Worm (Caenorhabditis elegans): ENCODE measurements around the gene Y26G10.6.

DNA sequence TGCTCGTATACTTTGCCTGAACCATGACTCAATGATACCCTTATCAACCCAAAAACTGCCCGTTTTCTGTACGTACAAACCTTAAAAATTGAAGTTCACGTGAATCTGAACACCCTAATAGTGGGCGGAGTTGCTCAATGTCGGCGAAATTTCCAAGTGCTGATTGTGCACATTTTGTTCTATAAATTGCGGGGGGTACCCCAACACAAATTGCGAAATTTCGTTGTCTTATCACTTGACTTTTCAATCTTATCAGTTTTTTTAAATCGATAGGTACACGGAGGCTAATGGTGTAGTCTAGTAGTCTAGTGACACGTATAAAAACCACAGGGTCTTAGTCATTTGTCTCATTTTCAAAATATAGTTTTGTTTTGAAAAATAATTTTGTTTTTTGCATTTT is 40.5 kb upstream of the Y26G10.6 start, which contains the start of gene fbxa-108:
- TF ChIP-seq nhr-10 (tag; optimal IDR thresholded peaks at IDR 0.05): peak; percentile 48
- no peak for TF ChIP-seq unc-62 (GFP tag; optimal IDR thresholded peaks at IDR 0.05 in 1 of 2)
- no peak for TF ChIP-seq unc-62 (tag; optimal IDR thresholded peaks at IDR 0.05)
- no peak for TF ChIP-seq daf-19 (GFP tag; conservative IDR thresholded peaks at IDR 0.05)
- TF ChIP-seq fos-1 (tag; optimal IDR thresholded peaks at IDR 0.05): no peak
- TF ChIP-seq ceh-82 (tag; optimal IDR thresholded peaks at IDR 0.05): no peak
- no peak for TF ChIP-seq snpc-4 (tag; optimal IDR thresholded peaks at IDR 0.05)
- peak; percentile 40 for TF ChIP-seq cey-2 (tag; optimal IDR thresholded peaks at IDR 0.05; ENCODE audit: borderline replicate concordance, insufficient read depth)
- TF ChIP-seq ztf-11 (tag; optimal IDR thresholded peaks at IDR 0.05): no peak
